Worm (Caenorhabditis elegans): Measurements from ENCODE around the gene ufm-1.

ufm-1 gene

DNA sequence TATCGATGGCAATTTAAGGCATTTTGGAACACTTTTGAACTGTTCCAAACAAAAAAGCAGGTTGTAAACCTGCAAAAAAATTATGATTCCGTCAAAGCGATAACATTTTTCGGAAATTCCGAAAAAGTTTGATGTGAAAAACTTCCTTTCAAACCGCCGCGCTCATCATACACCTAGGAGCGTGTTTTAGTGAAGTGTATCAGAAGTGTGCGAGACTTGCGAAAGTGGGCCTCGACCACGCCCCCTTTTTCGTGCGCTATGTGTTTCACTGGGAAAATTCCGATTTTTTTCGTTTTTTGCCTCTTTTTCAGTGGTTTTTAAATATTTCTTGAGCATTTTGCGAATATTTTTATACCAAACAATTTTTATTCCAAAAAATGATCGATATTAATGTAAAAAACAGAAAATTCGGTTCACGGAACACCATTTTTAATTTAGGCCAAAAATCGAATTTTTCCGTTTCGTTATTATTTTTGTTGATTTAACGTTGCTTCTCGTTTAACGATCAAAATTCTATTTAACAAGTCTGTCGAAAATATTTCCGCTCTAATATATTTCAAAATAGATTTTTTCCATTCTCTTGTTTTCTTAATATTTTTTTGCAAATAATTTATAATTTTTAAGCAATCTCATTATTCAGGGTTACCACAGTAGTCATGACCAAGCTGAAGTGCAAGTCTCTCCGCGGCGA, 4.1 kb upstream of the ufm-1 start, which contains the start of gene rpl-35 (continued):
- peak; percentile 99 for TF ChIP-seq php-3 (GFP tag; IDR thresholded peaks at IDR 0.05)
- TF ChIP-seq daf-12 (tag; optimal IDR thresholded peaks at IDR 0.05): no peak
- TF ChIP-seq nhr-76 (tag; optimal IDR thresholded peaks at IDR 0.05): peak; percentile 86
- TF ChIP-seq mxl-3 (GFP tag; optimal IDR thresholded peaks at IDR 0.05): peak; percentile 98
- peak; percentile 99 for TF ChIP-seq vab-7 (GFP tag; IDR thresholded peaks at IDR 0.05)
- TF ChIP-seq ctbp-1 (GFP tag; IDR thresholded peaks at IDR 0.05): peak; percentile 99
- peak; percentile 93 for TF ChIP-seq ama-1 (optimal IDR thresholded peaks at IDR 0.05)
- TF ChIP-seq dmd-6 (GFP tag; IDR thresholded peaks at IDR 0.05): peak; percentile 100
- TF ChIP-seq F10B5.3 (tag; optimal IDR thresholded peaks at IDR 0.05): peak; percentile 93
- peak; percentile 93 for TF ChIP-seq ztf-7 (tag; optimal IDR thresholded peaks at IDR 0.05)
- peak; percentile 92 for TF ChIP-seq zag-1 (tag; optimal IDR thresholded peaks at IDR 0.05)
- peak in 1 of 2 experiments; percentile 91 for TF ChIP-seq ZK546.5 (tag; optimal IDR thresholded peaks at IDR 0.05)
- TF ChIP-seq nhr-48 (tag; optimal IDR thresholded peaks at IDR 0.05): peak; percentile 96
- TF ChIP-seq mdt-29 (GFP tag; IDR thresholded peaks at IDR 0.05): peak; percentile 98
- TF ChIP-seq snpc-1.2 (GFP tag; IDR thresholded peaks at IDR 0.05): peak; percentile 96
- peak; percentile 88 for TF ChIP-seq ceh-44 (GFP tag; IDR thresholded peaks at IDR 0.05)
- peak; percentile 98 for TF ChIP-seq F49E8.2 (tag; optimal IDR thresholded peaks at IDR 0.05; ENCODE audit: borderline replicate concordance)
- peak; percentile 95 for TF ChIP-seq Y5F2A.4 (GFP tag; optimal IDR thresholded peaks at IDR 0.05)
- TF ChIP-seq nhr-10 (tag; optimal IDR thresholded peaks at IDR 0.05): peak; percentile 97
- TF ChIP-seq mxl-2 (GFP tag; conservative IDR thresholded peaks at IDR 0.05): peak; percentile 89
- TF ChIP-seq lin-15B (tag; optimal IDR thresholded peaks at IDR 0.05): peak; percentile 98
- TF ChIP-seq ztf-11 (tag; optimal IDR thresholded peaks at IDR 0.05): peak; percentile 73
- peak; percentile 95 for TF ChIP-seq aly-2 (tag; optimal IDR thresholded peaks at IDR 0.05)
- peak; percentile 99 for TF ChIP-seq T20F7.1 (GFP tag; optimal IDR thresholded peaks at IDR 0.05)
- TF ChIP-seq nhr-102 (tag; optimal IDR thresholded peaks at IDR 0.05): peak; percentile 99
- peak; percentile 95 to 97 for TF ChIP-seq madf-5 (GFP tag; IDR thresholded peaks at IDR 0.05)
- peak; percentile 100 for TF ChIP-seq mes-2 (tag; optimal IDR thresholded peaks at IDR 0.05; ENCODE audit: poor library complexity, severe bottlenecking)
- TF ChIP-seq hlh-30 (tag; optimal IDR thresholded peaks at IDR 0.05; ENCODE audit: insufficient read depth): peak; percentile 97
- TF ChIP-seq nhr-111 (GFP tag; optimal IDR thresholded peaks at IDR 0.05): peak; percentile 96
- peak; percentile 96 for TF ChIP-seq Y75B8A.6 (GFP tag; IDR thresholded peaks at IDR 0.05)
- peak; percentile 74 for TF ChIP-seq ceh-28 (tag; optimal IDR thresholded peaks at IDR 0.05)
- peak; percentile 40 to 95 for TF ChIP-seq mdl-1 (tag; optimal IDR thresholded peaks at IDR 0.05)
- peak; percentile 99 for TF ChIP-seq egl-43 (GFP tag; IDR thresholded peaks at IDR 0.05)
- peak; percentile 99 for TF ChIP-seq zfp-3 (GFP tag; conservative IDR thresholded peaks at IDR 0.05)
- peak; percentile 95 for TF ChIP-seq Y105C5A.15 (GFP tag; IDR thresholded peaks at IDR 0.05)
- TF ChIP-seq set-16 (GFP tag; IDR thresholded peaks at IDR 0.05): no peak; the same call in 1 of the 2 replicates
- peak; percentile 99 for TF ChIP-seq madf-9 (GFP tag; conservative IDR thresholded peaks at IDR 0.05)
- peak; percentile 98 for TF ChIP-seq D1046.2 (GFP tag; IDR thresholded peaks at IDR 0.05)
- peak; percentile 94 for TF ChIP-seq skn-1 (tag; optimal IDR thresholded peaks at IDR 0.05)
- peak; percentile 99 for TF ChIP-seq ceh-20 (GFP tag; IDR thresholded peaks at IDR 0.05)
- peak; percentile 90 for TF ChIP-seq gei-8 (GFP tag; optimal IDR thresholded peaks at IDR 0.05)
- peak; percentile 96 for TF ChIP-seq F44E2.7 (GFP tag; IDR thresholded peaks at IDR 0.05)
- TF ChIP-seq nhr-41 (GFP tag; IDR thresholded peaks at IDR 0.05): peak; percentile 99
- peak; percentile 97 for TF ChIP-seq spr-3 (GFP tag; optimal IDR thresholded peaks at IDR 0.05)
- peak; percentile 97 for TF ChIP-seq F37D6.2 (tag; optimal IDR thresholded peaks at IDR 0.05)
- TF ChIP-seq zip-2 (tag; optimal IDR thresholded peaks at IDR 0.05): peak; percentile 93
- TF ChIP-seq egl-27 (tag; optimal IDR thresholded peaks at IDR 0.05): no peak
- peak; percentile 99 for TF ChIP-seq rbr-2 (tag; optimal IDR thresholded peaks at IDR 0.05)
- peak; percentile 85; the same call in 1 of the 2 replicates for TF ChIP-seq daf-8 (GFP tag; IDR thresholded peaks at IDR 0.05)
- peak; percentile 86; the same call in 1 of the 2 replicates for TF ChIP-seq zip-11 (GFP tag; IDR thresholded peaks at IDR 0.05)

All from whole organism, L4 larva.